Worm (Caenorhabditis elegans) whole organism, early embryonic: ENCODE measurements around the gene wip-1.

Experiments
- aly-1 ChIP-seq: sonication (generic microtip); optimal IDR thresholded peaks from 2 replicates; lab custom pipeline; 2016; ENCODE audit warnings: missing genetic modification characterization, missing compliant biosample characterization
- ama-1 ChIP-seq: fragments of 150-350 bp; optimal IDR thresholded peaks from 2 replicates; lab custom pipeline; 2014
- ets-7 ChIP-seq: sonication (generic microtip); optimal IDR thresholded peaks from 2 replicates; lab custom pipeline; 2016; ENCODE audit warnings: missing genotype, missing genetic modification characterization, missing compliant biosample characterization
- pes-1 ChIP-seq: fragments of 200-800 bp; sonication (Bioruptor generic); IDR thresholded peaks from 2 replicates; pipeline ENCODE4 v1.3.6; 2022; ENCODE audit warnings: missing genetic modification reagents, missing genetic modification characterization, missing compliant biosample characterization
- scrt-1 ChIP-seq: fragments of 200-800 bp; sonication (Bioruptor generic); IDR thresholded peaks from 2 replicates; pipeline ENCODE4 v1.3.6; 2022; ENCODE audit warnings: missing genetic modification characterization, missing compliant biosample characterization

DNA sequence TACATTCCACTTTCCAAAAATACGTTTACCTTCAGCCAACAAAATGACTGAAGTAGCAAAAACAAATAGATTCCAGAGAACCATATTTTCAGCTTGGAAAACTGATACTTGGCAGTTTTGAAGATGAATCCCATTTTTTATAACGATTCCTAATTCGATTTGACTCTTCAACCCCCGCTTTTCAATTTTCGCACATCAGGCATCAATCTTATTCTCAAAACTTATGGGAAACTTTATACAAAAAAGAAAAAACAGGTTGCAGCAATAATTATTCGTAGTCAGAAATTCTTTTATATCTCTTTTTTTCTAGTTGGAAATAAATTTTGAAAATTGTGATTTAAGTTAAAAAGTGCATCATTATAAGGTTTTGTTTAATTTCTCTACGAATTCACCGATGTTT, 43.4 kb downstream of the wip-1 start, which contains the start of gene C45G9.10:
- no peak for TF ChIP-seq aly-1 (tag; lab: Kevin White, UChicago)
- TF ChIP-seq ets-7 (tag; lab: Kevin White, UChicago), result no peak
- no peak for TF ChIP-seq scrt-1
- no peak for TF ChIP-seq ama-1 (lab: Kevin White, UChicago)
- TF ChIP-seq pes-1 (GFP tag; lab: Robert Waterston, UW), result no peak
